Fruit fly (Drosophila melanogaster) whole organism, pupa: ENCODE data around the gene Lcp65Ag1.

Experiments used
- CG10348 ChIP-seq: fragments of 200-800 bp; sonication (Bioruptor generic); IDR thresholded peaks from 2 replicates; pipeline ENCODE4 v1.3.6; 2022; ENCODE audit warnings: missing biosample characterization, missing genetic modification characterization
- CG13204 ChIP-seq: fragments of 200-800 bp; sonication (Bioruptor generic); optimal IDR thresholded peaks from 2 replicates; lab custom pipeline; 2018; ENCODE audit warnings: missing biosample characterization, mild to moderate bottlenecking, missing genetic modification characterization, moderate library complexity
- CG14655 ChIP-seq: fragments of 200-800 bp; sonication (Bioruptor generic); optimal IDR thresholded peaks from 3 replicates; lab custom pipeline; 2017; ENCODE audit warnings: mild to moderate bottlenecking, missing biosample characterization, missing genetic modification reagents, missing genetic modification characterization
- CG17806 ChIP-seq: fragments of 200-800 bp; sonication (Bioruptor generic); optimal IDR thresholded peaks from 2 replicates; lab custom pipeline; 2018; ENCODE audit warnings: missing biosample characterization, mild to moderate bottlenecking, missing genetic modification characterization, moderate library complexity
- CG32121 ChIP-seq: fragments of 200-800 bp; sonication (Bioruptor generic); IDR thresholded peaks from 2 replicates; pipeline ENCODE4 v1.3.6; 2022; ENCODE audit warnings: missing biosample characterization, missing genetic modification characterization
- CG9948 ChIP-seq: fragments of 200-800 bp; sonication (Bioruptor generic); optimal IDR thresholded peaks from 2 replicates; lab custom pipeline; 2018; ENCODE audit warnings: missing biosample characterization, mild to moderate bottlenecking, missing genetic modification characterization, moderate library complexity
- D1 ChIP-seq: fragments of 200-800 bp; sonication (Bioruptor generic); optimal IDR thresholded peaks from 2 replicates; lab custom pipeline; 2018; ENCODE audit warnings: missing biosample characterization, mild to moderate bottlenecking, missing genetic modification characterization, moderate library complexity
- EcR ChIP-seq: fragments of 200-800 bp; sonication (Bioruptor generic); optimal IDR thresholded peaks from 3 replicates; lab custom pipeline; 2019; ENCODE audit warnings: missing biosample characterization, missing genetic modification characterization, mild to moderate bottlenecking, moderate library complexity, missing genetic modification reagents
- Ets98B ChIP-seq: fragments of 200-800 bp; sonication (Bioruptor generic); IDR thresholded peaks from 2 replicates; pipeline ENCODE4 v1.3.6; 2022; ENCODE audit warnings: missing biosample characterization, missing genetic modification characterization
- Pif1A ChIP-seq: fragments of 200-800 bp; sonication (Bioruptor generic); optimal IDR thresholded peaks from 3 replicates; lab custom pipeline; 2016; ENCODE audit warnings: missing biosample characterization, missing genetic modification characterization
- Snoo ChIP-seq: fragments of 200-800 bp; sonication (Bioruptor generic); optimal IDR thresholded peaks from 3 replicates; lab custom pipeline; 2017; ENCODE audit warnings: missing biosample characterization, mild to moderate bottlenecking, missing genetic modification characterization, inconsistent platforms
- gl ChIP-seq: fragments of 200-800 bp; sonication (Bioruptor generic); optimal IDR thresholded peaks from 2 replicates; lab custom pipeline; 2018; ENCODE audit warnings: missing biosample characterization, mild to moderate bottlenecking, missing genetic modification characterization

- TF ChIP-seq D1 (tag; lab: Kevin White, UChicago), result no peak
- no peak for TF ChIP-seq CG9948 (tag; lab: Kevin White, UChicago)
- TF ChIP-seq CG14655 (GFP tag; lab: Kevin White, UChicago), result no peak
- no peak for TF ChIP-seq gl (tag; lab: Kevin White, UChicago)
- no peak for TF ChIP-seq Pif1A (GFP tag; lab: Kevin White, UChicago)
- TF ChIP-seq CG17806 (tag; lab: Kevin White, UChicago), result no peak
- no peak for TF ChIP-seq EcR (GFP tag; lab: Kevin White, UChicago)
- TF ChIP-seq Ets98B (GFP tag; lab: Robert Waterston, UW), result no peak
- no peak for TF ChIP-seq CG32121 (GFP tag; lab: Robert Waterston, UW)
- no peak for TF ChIP-seq CG13204 (GFP tag; lab: Kevin White, UChicago)
- no peak for TF ChIP-seq CG10348 (GFP tag; lab: Robert Waterston, UW)
- TF ChIP-seq Snoo (tag; lab: Kevin White, UChicago), result no peak
Observed at dm6 chr3L:6162483-6163128, 27.5 kb upstream of the Lcp65Ag1 start, which contains the start of gene Prdm13.
